Worm (Caenorhabditis elegans): ENCODE results near the gene ZK822.10.

ce11 chrIV:11956387-11956786 is 39.5 kb downstream of the ZK822.10 start:
- TF ChIP-seq ztf-23 (GFP tag; IDR thresholded peaks at IDR 0.05) (no peak), flt-1 (GFP tag; IDR thresholded peaks at IDR 0.05) (no peak), klf-2 (GFP tag; conservative IDR thresholded peaks at IDR 0.05) (no peak), T22C8.4 (GFP tag; IDR thresholded peaks at IDR 0.05) (no peak), tab-1 (GFP tag; IDR thresholded peaks at IDR 0.05) (no peak)
